Worm (Caenorhabditis elegans): ENCODE data around the gene lgc-37.

Gene lgc-37

ce11 chrIII:12833079-12833478 is 48.1 kb downstream of the lgc-37 start:
- TF ChIP-seq fos-1 (tag; optimal IDR thresholded peaks at IDR 0.05) (peak; percentile 28), nhr-77 (tag; optimal IDR thresholded peaks at IDR 0.05) (no peak), sma-9 (GFP tag; optimal IDR thresholded peaks at IDR 0.05) (peak; percentile 65), sma-9 (tag; optimal IDR thresholded peaks at IDR 0.05) (no peak)

ce11 chrIII:12836742-12837285 is 51.9 kb downstream of the lgc-37 start:
- TF ChIP-seq elt-3 (tag; optimal IDR thresholded peaks at IDR 0.05), result no peak
- TF ChIP-seq crh-2 (tag; optimal IDR thresholded peaks at IDR 0.05), result no peak
- TF ChIP-seq ztf-4 (tag; optimal IDR thresholded peaks at IDR 0.05), result no peak
- TF ChIP-seq nhr-23 (tag; optimal IDR thresholded peaks at IDR 0.05), result no peak
- TF ChIP-seq sem-4 (tag; optimal IDR thresholded peaks at IDR 0.05), result no peak
- TF ChIP-seq dmd-4 (tag; optimal IDR thresholded peaks at IDR 0.05), result no peak
- no peak for TF ChIP-seq aly-2 (tag; optimal IDR thresholded peaks at IDR 0.05)
- TF ChIP-seq ama-1 (optimal IDR thresholded peaks at IDR 0.05), result no peak
- no peak for TF ChIP-seq unc-39 (tag; optimal IDR thresholded peaks at IDR 0.05)
- no peak for TF ChIP-seq nhr-237 (tag; optimal IDR thresholded peaks at IDR 0.05)
- TF ChIP-seq mab-5 (tag; optimal IDR thresholded peaks at IDR 0.05), result no peak
- TF ChIP-seq ztf-1 (GFP tag; conservative IDR thresholded peaks at IDR 0.05), result no peak
- no peak for TF ChIP-seq snpc-4 (tag; optimal IDR thresholded peaks at IDR 0.05)
- TF ChIP-seq zag-1 (tag; optimal IDR thresholded peaks at IDR 0.05), result no peak

DNA sequence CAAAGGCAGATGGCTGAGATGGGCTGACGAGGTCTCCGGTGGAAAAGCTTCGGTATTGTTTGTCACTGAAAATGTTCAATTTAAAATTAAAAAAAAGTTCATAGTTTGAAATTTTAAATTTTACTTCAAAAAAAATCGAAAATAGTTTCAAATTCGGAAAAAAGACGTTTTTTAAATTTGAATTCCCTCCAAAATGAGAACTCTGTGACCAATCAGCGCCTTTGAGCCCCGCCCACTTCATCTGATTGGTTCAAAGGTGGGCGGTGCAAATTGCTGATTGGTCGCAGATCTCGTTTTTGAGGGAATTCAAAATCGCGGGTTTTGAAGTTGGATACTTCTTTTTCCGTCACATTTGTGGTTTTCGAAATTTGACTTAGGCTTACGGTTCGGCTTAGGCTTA is 53.3 kb downstream of the lgc-37 start:
- no peak for TF ChIP-seq ztf-11 (tag; optimal IDR thresholded peaks at IDR 0.05)
- no peak for TF ChIP-seq R02D3.7 (tag; optimal IDR thresholded peaks at IDR 0.05)
- TF ChIP-seq gmeb-1 (tag; optimal IDR thresholded peaks at IDR 0.05), result no peak
- no peak for TF ChIP-seq snpc-4 (tag; optimal IDR thresholded peaks at IDR 0.05)
- no peak for TF ChIP-seq nhr-237 (tag; optimal IDR thresholded peaks at IDR 0.05)
- no peak for TF ChIP-seq ztf-1 (GFP tag; conservative IDR thresholded peaks at IDR 0.05)
- TF ChIP-seq nhr-11 (tag; optimal IDR thresholded peaks at IDR 0.05), result no peak
- no peak for TF ChIP-seq nhr-12 (tag; optimal IDR thresholded peaks at IDR 0.05)
- no peak for TF ChIP-seq unc-39 (tag; optimal IDR thresholded peaks at IDR 0.05)
- no peak for TF ChIP-seq elt-1 (tag; optimal IDR thresholded peaks at IDR 0.05)
- no peak for TF ChIP-seq ztf-4 (tag; optimal IDR thresholded peaks at IDR 0.05)
- no peak for TF ChIP-seq nhr-77 (tag; optimal IDR thresholded peaks at IDR 0.05)
- no peak for TF ChIP-seq F13H6.1 (tag; optimal IDR thresholded peaks at IDR 0.05)
- no peak for TF ChIP-seq lin-13 (GFP tag; optimal IDR thresholded peaks at IDR 0.05)
- TF ChIP-seq sma-9 (GFP tag; optimal IDR thresholded peaks at IDR 0.05), result no peak
- no peak for TF ChIP-seq sma-9 (tag; optimal IDR thresholded peaks at IDR 0.05)
- no peak for TF ChIP-seq nhr-25 (tag; optimal IDR thresholded peaks at IDR 0.05)
- no peak for TF ChIP-seq nhr-21 (tag; optimal IDR thresholded peaks at IDR 0.05)

ce11 chrIII:12838913-12839366 is 54.0 kb downstream of the lgc-37 start, which contains the start of gene Y37D8A.4:
Gene Y37D8A.4, minus strand, starts transcription at chrIII:12838963.
- TF ChIP-seq lin-11 (tag; optimal IDR thresholded peaks at IDR 0.05) (no peak), lin-13 (GFP tag; optimal IDR thresholded peaks at IDR 0.05) (no peak), nhr-25 (tag; optimal IDR thresholded peaks at IDR 0.05) (peak; percentile 14), C34F6.9 (tag; optimal IDR thresholded peaks at IDR 0.05) (peak; percentile 13), nhr-77 (tag; optimal IDR thresholded peaks at IDR 0.05) (no peak), fos-1 (tag; optimal IDR thresholded peaks at IDR 0.05) (peak; percentile 71), Y55F3AM.14 (GFP tag; optimal IDR thresholded peaks at IDR 0.05) (no peak), nhr-21 (tag; optimal IDR thresholded peaks at IDR 0.05) (peak; percentile 1), lin-39 (tag; optimal IDR thresholded peaks at IDR 0.05) (no peak), elt-3 (tag; optimal IDR thresholded peaks at IDR 0.05) (no peak), crh-2 (tag; optimal IDR thresholded peaks at IDR 0.05) (peak; percentile 44), lsy-2 (tag; optimal IDR thresholded peaks at IDR 0.05) (peak in 1 of 2 experiments; percentile 28), nhr-11 (tag; optimal IDR thresholded peaks at IDR 0.05) (no peak), zag-1 (tag; optimal IDR thresholded peaks at IDR 0.05) (no peak), ceh-82 (tag; optimal IDR thresholded peaks at IDR 0.05) (no peak), nhr-237 (tag; optimal IDR thresholded peaks at IDR 0.05) (no peak), mdl-1 (tag; optimal IDR thresholded peaks at IDR 0.05) (peak in 1 of 2 experiments; percentile 57), skn-1 (tag; optimal IDR thresholded peaks at IDR 0.05) (no peak), ztf-4 (tag; optimal IDR thresholded peaks at IDR 0.05) (no peak), unc-39 (tag; optimal IDR thresholded peaks at IDR 0.05) (no peak), unc-62 (GFP tag; optimal IDR thresholded peaks at IDR 0.05) (no peak), unc-55 (GFP tag; optimal IDR thresholded peaks at IDR 0.05) (no peak), nhr-12 (tag; optimal IDR thresholded peaks at IDR 0.05) (no peak), ceh-16 (tag; optimal IDR thresholded peaks at IDR 0.05) (no peak), sma-9 (GFP tag; optimal IDR thresholded peaks at IDR 0.05) (peak; percentile 68), sma-9 (tag; optimal IDR thresholded peaks at IDR 0.05) (no peak), aly-2 (tag; optimal IDR thresholded peaks at IDR 0.05) (no peak), F13H6.1 (tag; optimal IDR thresholded peaks at IDR 0.05) (peak; percentile 21), ZK546.5 (tag; optimal IDR thresholded peaks at IDR 0.05) (no peak), sma-3 (GFP tag; optimal IDR thresholded peaks at IDR 0.05) (no peak), sem-4 (tag; optimal IDR thresholded peaks at IDR 0.05) (peak; percentile 73), nhr-10 (tag; optimal IDR thresholded peaks at IDR 0.05) (no peak), ztf-1 (GFP tag; conservative IDR thresholded peaks at IDR 0.05) (no peak), snpc-4 (tag; optimal IDR thresholded peaks at IDR 0.05) (no peak), nhr-129 (tag; optimal IDR thresholded peaks at IDR 0.05) (no peak), nhr-6 (tag; optimal IDR thresholded peaks at IDR 0.05) (no peak), mab-5 (tag; optimal IDR thresholded peaks at IDR 0.05) (no peak), peb-1 (tag; optimal IDR thresholded peaks at IDR 0.05) (no peak), elt-1 (tag; optimal IDR thresholded peaks at IDR 0.05) (no peak)
